Fruit fly (Drosophila melanogaster): ENCODE measurements around the gene CG5342.

Gene CG5342

DNA sequence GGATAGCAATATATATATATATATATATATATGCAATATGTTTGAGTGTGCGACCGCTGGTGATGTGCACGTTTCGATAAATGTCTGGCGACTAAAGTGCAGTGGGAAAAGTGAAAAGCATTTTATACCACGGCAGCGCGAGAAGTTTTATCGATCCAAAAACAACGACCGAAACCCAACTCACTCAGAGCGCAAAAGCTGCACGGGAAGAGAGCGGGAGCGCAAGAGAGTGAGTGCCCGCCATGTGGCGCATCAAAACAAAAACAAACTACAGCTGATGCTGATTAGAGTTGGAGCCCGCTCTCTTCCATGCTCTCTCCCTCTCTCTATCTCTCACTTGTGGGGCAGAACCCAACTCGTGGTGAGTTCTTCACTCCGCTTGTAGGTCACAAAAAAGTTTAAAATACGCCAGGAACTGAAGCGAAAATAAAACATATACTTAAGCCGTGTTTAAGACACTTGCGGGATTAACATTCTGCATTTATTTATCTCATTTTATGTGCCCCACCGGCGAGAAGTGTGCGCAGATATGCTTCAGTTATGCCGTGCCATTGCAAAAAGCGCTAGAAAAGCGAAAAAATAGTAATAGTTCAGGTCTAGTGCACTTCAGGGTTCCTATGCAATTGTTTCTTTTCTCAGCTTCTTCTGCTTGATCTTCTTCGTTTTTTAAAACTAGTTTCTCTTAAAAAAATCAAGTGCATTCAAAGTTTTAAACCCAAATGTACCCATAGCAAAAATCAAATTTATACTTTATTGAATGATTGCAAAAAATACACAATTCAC, 26.2 kb downstream of the CG5342 start (continued):
- no peak for TF ChIP-seq pnt (GFP tag; optimal IDR thresholded peaks at IDR 0.05)
- peak; percentile 50 for TF ChIP-seq CG4360 (GFP tag; IDR thresholded peaks at IDR 0.05)
- TF ChIP-seq CG12104 (GFP tag; optimal IDR thresholded peaks at IDR 0.05): no peak
- no peak for TF ChIP-seq gfzf (GFP tag; optimal IDR thresholded peaks at IDR 0.05)
- TF ChIP-seq bigmax (GFP tag; optimal IDR thresholded peaks at IDR 0.05): no peak
- no peak for TF ChIP-seq ham (GFP tag; IDR thresholded peaks at IDR 0.05)
- no peak for TF ChIP-seq Ada2b (GFP tag; IDR thresholded peaks at IDR 0.05)
- no peak for TF ChIP-seq phol (tag; optimal IDR thresholded peaks at IDR 0.05)
- no peak for TF ChIP-seq Abd-B (GFP tag; optimal IDR thresholded peaks at IDR 0.05)
- TF ChIP-seq CG3847 (GFP tag; IDR thresholded peaks at IDR 0.05): no peak
- no peak for TF ChIP-seq CG2889 (GFP tag; IDR thresholded peaks at IDR 0.05)
- TF ChIP-seq CG16779 (GFP tag; IDR thresholded peaks at IDR 0.05): no peak
- no peak for TF ChIP-seq Elba2 (GFP tag; optimal IDR thresholded peaks at IDR 0.05)
- no peak for TF ChIP-seq Camta (GFP tag; optimal IDR thresholded peaks at IDR 0.05)
- no peak for TF ChIP-seq vfl (GFP tag; optimal IDR thresholded peaks at IDR 0.05)
- TF ChIP-seq pita (GFP tag; optimal IDR thresholded peaks at IDR 0.05): no peak
- 0 out of 3 replicates have a peak, but pooled peaks have one; percentile 26 for TF ChIP-seq CG6791 (GFP tag; IDR thresholded peaks at IDR 0.05; ENCODE audit: partially characterized antibody)
- no peak for TF ChIP-seq ERR (GFP tag; optimal IDR thresholded peaks at IDR 0.05)
- TF ChIP-seq dati (GFP tag; IDR thresholded peaks at IDR 0.05): no peak
- TF ChIP-seq CG12299 (tag; optimal IDR thresholded peaks at IDR 0.05): no peak
- TF ChIP-seq Usf (GFP tag; optimal IDR thresholded peaks at IDR 0.05): no peak
- no peak for TF ChIP-seq chif (GFP tag; optimal IDR thresholded peaks at IDR 0.05)
- TF ChIP-seq CG8765 (GFP tag; IDR thresholded peaks at IDR 0.05): no peak
- TF ChIP-seq crc (GFP tag; optimal IDR thresholded peaks at IDR 0.05): no peak
- TF ChIP-seq CG10543 (GFP tag; optimal IDR thresholded peaks at IDR 0.05): no peak
- TF ChIP-seq tin (GFP tag; optimal IDR thresholded peaks at IDR 0.05): no peak
- TF ChIP-seq ap (GFP tag; IDR thresholded peaks at IDR 0.05): no peak
- peak; percentile 95 for TF ChIP-seq stwl (tag; optimal IDR thresholded peaks at IDR 0.05)
- no peak for TF ChIP-seq CG10274 (GFP tag; optimal IDR thresholded peaks at IDR 0.05)
- TF ChIP-seq CG2875 (GFP tag; optimal IDR thresholded peaks at IDR 0.05): no peak
- TF ChIP-seq Fer2 (tag; optimal IDR thresholded peaks at IDR 0.05): no peak
- no peak for TF ChIP-seq Atf3 (GFP tag; optimal IDR thresholded peaks at IDR 0.05)
- no peak for TF ChIP-seq Spps (tag; optimal IDR thresholded peaks at IDR 0.05)
- peak; percentile 99 for TF ChIP-seq yki (optimal IDR thresholded peaks at IDR 0.05)
- TF ChIP-seq Awh (GFP tag; IDR thresholded peaks at IDR 0.05): 0 out of 2 replicates have a peak, but pooled peaks have one; percentile 26
- TF ChIP-seq lov (optimal IDR thresholded peaks at IDR 0.05): no peak
- no peak for TF ChIP-seq lov (GFP tag; IDR thresholded peaks at IDR 0.05)
- no peak for TF ChIP-seq eyg (GFP tag; optimal IDR thresholded peaks at IDR 0.05)

- TF ChIP-seq bsh (GFP tag; optimal IDR thresholded peaks at IDR 0.05) (peak in 1 of 2 experiments; percentile 20), Trl (optimal IDR thresholded peaks at IDR 0.05) (peak in 1 of 2 experiments; percentile 8), Trl (GFP tag; optimal IDR thresholded peaks at IDR 0.05) (no peak), Adf1 (GFP tag; IDR thresholded peaks at IDR 0.05) (no peak), pita (GFP tag; optimal IDR thresholded peaks at IDR 0.05) (no peak), CG18262 (tag; optimal IDR thresholded peaks at IDR 0.05) (peak; percentile 13), grau (tag; optimal IDR thresholded peaks at IDR 0.05) (peak; percentile 73), Ssrp (tag; optimal IDR thresholded peaks at IDR 0.05) (peak; percentile 11), gem (tag; optimal IDR thresholded peaks at IDR 0.05) (peak; percentile 24), CG2712 (tag; optimal IDR thresholded peaks at IDR 0.05) (peak; percentile 26)
Observed at dm6 chr3R:11606679-11607078, 28.1 kb downstream of the CG5342 start.

Data from whole organism, embryonic.